Fruit fly (Drosophila melanogaster) whole organism, pupa: Measurements from ENCODE around the gene CG16710.
A peak's percentile ranks its signal among the peaks of the same experiment; 100 is the strongest.

Source experiments
- CG12605 ChIP-seq: fragments of 200-800 bp; sonication (Bioruptor generic); IDR thresholded peaks from 2 replicates; pipeline ENCODE4 v1.3.6; 2022; ENCODE audit warnings: missing biosample characterization, missing genetic modification characterization
- CG13204 ChIP-seq: fragments of 200-800 bp; sonication (Bioruptor generic); optimal IDR thresholded peaks from 2 replicates; lab custom pipeline; 2018; ENCODE audit warnings: missing biosample characterization, mild to moderate bottlenecking, missing genetic modification characterization, moderate library complexity
- CG17806 ChIP-seq: fragments of 200-800 bp; sonication (Bioruptor generic); optimal IDR thresholded peaks from 2 replicates; lab custom pipeline; 2018; ENCODE audit warnings: missing biosample characterization, mild to moderate bottlenecking, missing genetic modification characterization, moderate library complexity
- CG32121 ChIP-seq: fragments of 200-800 bp; sonication (Bioruptor generic); IDR thresholded peaks from 2 replicates; pipeline ENCODE4 v1.3.6; 2022; ENCODE audit warnings: missing biosample characterization, missing genetic modification characterization
- CG4496 ChIP-seq: fragments of 200-800 bp; sonication (Bioruptor generic); IDR thresholded peaks from 3 replicates; pipeline ENCODE4 v1.3.6; 2022; ENCODE audit warnings: missing biosample characterization, missing genetic modification characterization
- CG9948 ChIP-seq: fragments of 200-800 bp; sonication (Bioruptor generic); optimal IDR thresholded peaks from 2 replicates; lab custom pipeline; 2018; ENCODE audit warnings: missing biosample characterization, mild to moderate bottlenecking, missing genetic modification characterization, moderate library complexity
- D1 ChIP-seq: fragments of 200-800 bp; sonication (Bioruptor generic); optimal IDR thresholded peaks from 2 replicates; lab custom pipeline; 2018; ENCODE audit warnings: missing biosample characterization, mild to moderate bottlenecking, missing genetic modification characterization, moderate library complexity
- Ets98B ChIP-seq: fragments of 200-800 bp; sonication (Bioruptor generic); IDR thresholded peaks from 2 replicates; pipeline ENCODE4 v1.3.6; 2022; ENCODE audit warnings: missing biosample characterization, missing genetic modification characterization
- Pif1A ChIP-seq: fragments of 200-800 bp; sonication (Bioruptor generic); optimal IDR thresholded peaks from 3 replicates; lab custom pipeline; 2016; ENCODE audit warnings: missing biosample characterization, missing genetic modification characterization
- fd96Ca ChIP-seq: fragments of 200-800 bp; sonication (Bioruptor generic); IDR thresholded peaks from 3 replicates; pipeline ENCODE4 v1.3.6; 2022; ENCODE audit warnings: missing biosample characterization, missing genetic modification characterization
- rn ChIP-seq: fragments of 200-800 bp; sonication (Bioruptor generic); IDR thresholded peaks from 2 replicates; pipeline ENCODE4 v1.3.6; 2022; ENCODE audit warnings: missing biosample characterization, missing genetic modification characterization

- TF ChIP-seq CG32121 (peak; percentile 59), CG13204 (GFP tag; lab: Kevin White, UChicago) (no peak), rn (GFP tag; lab: Robert Waterston, UW) (no peak), CG17806 (no peak), CG12605 (peak; percentile 49; the same call in 1 of the 2 replicates), CG9948 (tag; lab: Kevin White, UChicago) (no peak), fd96Ca (GFP tag; lab: Robert Waterston, UW) (no peak), D1 (tag; lab: Kevin White, UChicago) (no peak), CG4496 (GFP tag; lab: Robert Waterston, UW) (no peak; the same call in 2 of the 3 replicates), Pif1A (GFP tag; lab: Kevin White, UChicago) (peak; percentile 36), Ets98B (GFP tag; lab: Robert Waterston, UW) (no peak)
Measured at dm6 chr3R:23657357-23658318, 24.7 kb upstream of the CG16710 start.
